Fruit fly (Drosophila melanogaster): Measurements from ENCODE around the gene Naa15-16.

Gene Naa15-16

DNA sequence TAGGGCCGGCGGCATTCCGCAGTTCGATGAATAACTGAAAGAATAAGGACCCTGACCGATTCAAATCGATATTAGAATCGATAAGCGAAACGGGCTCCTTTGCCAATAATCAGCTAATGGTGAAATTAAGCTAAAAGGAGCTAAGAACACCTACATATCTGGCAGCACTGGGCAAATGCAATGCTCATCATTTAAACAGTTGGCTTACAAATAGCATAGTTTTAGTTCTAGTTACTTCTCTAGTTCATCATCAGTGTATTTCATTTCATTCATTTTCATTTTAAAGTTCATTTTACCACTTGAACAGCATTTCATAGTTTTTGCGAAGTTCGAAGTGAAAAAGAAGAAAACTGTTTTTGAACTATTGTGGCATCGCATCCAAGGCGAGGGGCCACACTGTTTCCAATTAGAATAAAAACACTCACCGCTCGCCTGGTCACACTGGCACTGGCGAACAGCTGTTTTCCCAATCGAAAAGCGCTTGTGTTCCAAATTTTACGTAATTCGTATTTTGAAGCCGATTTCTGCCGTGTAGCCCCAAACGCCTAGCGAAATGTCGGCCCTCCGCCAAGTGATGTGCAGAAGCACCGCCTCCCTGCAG is 12.3 kb downstream of the Naa15-16 start, which contains the start of the genes pcm and ND-18 (continued):
- TF ChIP-seq CG10147 (GFP tag; optimal IDR thresholded peaks at IDR 0.05) (no peak), stc (GFP tag; IDR thresholded peaks at IDR 0.05) (no peak), CG16779 (GFP tag; IDR thresholded peaks at IDR 0.05) (no peak), Doc3 (GFP tag; IDR thresholded peaks at IDR 0.05; ENCODE audit: partially characterized antibody) (no peak), GATAe (GFP tag; conservative IDR thresholded peaks at IDR 0.05) (no peak), CG3407 (GFP tag; optimal IDR thresholded peaks at IDR 0.05) (no peak), CG1647 (GFP tag; optimal IDR thresholded peaks at IDR 0.05) (no peak), CG7271 (tag; optimal IDR thresholded peaks at IDR 0.05) (no peak), stwl (tag; optimal IDR thresholded peaks at IDR 0.05) (peak; percentile 23), MTF-1 (GFP tag; optimal IDR thresholded peaks at IDR 0.05; ENCODE audit: borderline replicate concordance) (no peak), CG31224 (GFP tag; IDR thresholded peaks at IDR 0.05) (no peak), lmd (GFP tag; IDR thresholded peaks at IDR 0.05) (no peak), Mes4 (GFP tag; optimal IDR thresholded peaks at IDR 0.05) (no peak), CG12299 (tag; optimal IDR thresholded peaks at IDR 0.05) (no peak), unc-4 (GFP tag; IDR thresholded peaks at IDR 0.05; ENCODE audit: partially characterized antibody) (0 out of 2 replicates have a peak, but pooled peaks have one; percentile 22), tx (GFP tag; optimal IDR thresholded peaks at IDR 0.05) (no peak), Antp (GFP tag; optimal IDR thresholded peaks at IDR 0.05) (no peak), CG16863 (GFP tag; optimal IDR thresholded peaks at IDR 0.05) (no peak), Adf1 (GFP tag; IDR thresholded peaks at IDR 0.05) (no peak), chinmo (GFP tag; IDR thresholded peaks at IDR 0.05; ENCODE audit: partially characterized antibody) (no peak), Hr3 (GFP tag; optimal IDR thresholded peaks at IDR 0.05) (no peak), btn (GFP tag; optimal IDR thresholded peaks at IDR 0.05) (no peak), kay (GFP tag; optimal IDR thresholded peaks at IDR 0.05) (no peak), disco-r (GFP tag; optimal IDR thresholded peaks at IDR 0.05) (no peak), Ssrp (tag; optimal IDR thresholded peaks at IDR 0.05) (no peak), Dad (GFP tag; optimal IDR thresholded peaks at IDR 0.05) (no peak), Ada2b (GFP tag; IDR thresholded peaks at IDR 0.05) (no peak), CG1792 (GFP tag; optimal IDR thresholded peaks at IDR 0.05) (no peak), CG10979 (tag; optimal IDR thresholded peaks at IDR 0.05) (no peak), CG12104 (GFP tag; optimal IDR thresholded peaks at IDR 0.05) (no peak), twi (tag; optimal IDR thresholded peaks at IDR 0.05) (no peak), CG17359 (tag; optimal IDR thresholded peaks at IDR 0.05) (no peak), bsh (GFP tag; optimal IDR thresholded peaks at IDR 0.05) (no peak), ac (GFP tag; optimal IDR thresholded peaks at IDR 0.05) (no peak), Blimp-1 (GFP tag; optimal IDR thresholded peaks at IDR 0.05) (no peak), sens-2 (GFP tag; IDR thresholded peaks at IDR 0.05) (no peak), nmo (GFP tag; optimal IDR thresholded peaks at IDR 0.05) (peak; percentile 9), da (GFP tag; optimal IDR thresholded peaks at IDR 0.05) (no peak), ase (GFP tag; IDR thresholded peaks at IDR 0.05) (no peak), CG1603 (tag; optimal IDR thresholded peaks at IDR 0.05) (no peak), BEAF-32 (GFP tag; optimal IDR thresholded peaks at IDR 0.05) (peak; percentile 65), eve (GFP tag; optimal IDR thresholded peaks at IDR 0.05) (no peak), CG13287 (GFP tag; IDR thresholded peaks at IDR 0.05; ENCODE audit: partially characterized antibody) (peak; percentile 18; the same call in 1 of the 2 replicates), CG31388 (GFP tag; optimal IDR thresholded peaks at IDR 0.05) (no peak), CG8359 (GFP tag; optimal IDR thresholded peaks at IDR 0.05; ENCODE audit: borderline replicate concordance) (no peak), CG6683 (GFP tag; optimal IDR thresholded peaks at IDR 0.05) (no peak), crol (GFP tag; IDR thresholded peaks at IDR 0.05) (no peak), sisA (GFP tag; IDR thresholded peaks at IDR 0.05) (no peak), CG7963 (GFP tag; IDR thresholded peaks at IDR 0.05; ENCODE audit: partially characterized antibody) (no peak), CG33557 (GFP tag; optimal IDR thresholded peaks at IDR 0.05) (no peak)

All from whole organism, embryonic.